Fruit fly (Drosophila melanogaster) whole organism, embryonic: ENCODE results near the gene CG7974.

Source experiments
- Adf1 ChIP-seq: fragments of 200-800 bp; sonication (Bioruptor generic); IDR thresholded peaks from 2 replicates; pipeline ENCODE4 v1.3.6; 2022; ENCODE audit warnings: missing biosample characterization, missing genetic modification characterization
- Atf6 ChIP-seq: fragments of 200-800 bp; sonication (Bioruptor generic); IDR thresholded peaks from 2 replicates; pipeline ENCODE4 v1.3.6; 2022; ENCODE audit warnings: missing biosample characterization, missing genetic modification characterization
- CG11247 ChIP-seq: fragments of 200-800 bp; sonication (Bioruptor generic); IDR thresholded peaks from 2 replicates; pipeline ENCODE4 v1.3.6; 2022; ENCODE audit warnings: missing biosample characterization, missing genetic modification characterization
- CG11695 ChIP-seq: fragments of 200-800 bp; sonication (Bioruptor generic); IDR thresholded peaks from 3 replicates; pipeline ENCODE4 v1.3.6; 2022; ENCODE audit warnings: missing biosample characterization, missing genetic modification characterization
- CG15011 ChIP-seq: fragments of 200-800 bp; sonication (Bioruptor generic); optimal IDR thresholded peaks from 3 replicates; lab custom pipeline; 2018; ENCODE audit warnings: missing biosample characterization, mild to moderate bottlenecking, missing genetic modification characterization
- CG1529 ChIP-seq: fragments of 200-800 bp; sonication (Bioruptor generic); optimal IDR thresholded peaks from 3 replicates; lab custom pipeline; 2018; ENCODE audit warnings: missing biosample characterization, missing genetic modification characterization
- CG16863 ChIP-seq: fragments of 200-800 bp; sonication (Bioruptor generic); optimal IDR thresholded peaks from 3 replicates; lab custom pipeline; 2016; ENCODE audit warnings: missing biosample characterization, missing genetic modification characterization
- CG18011 ChIP-seq: fragments of 200-800 bp; sonication (Bioruptor generic); optimal IDR thresholded peaks from 2 replicates; lab custom pipeline; 2017; ENCODE audit warnings: missing biosample characterization, missing genetic modification characterization, mild to moderate bottlenecking, moderate library complexity, missing genotype
- CG3726 ChIP-seq: fragments of 200-800 bp; sonication (Bioruptor generic); IDR thresholded peaks from 3 replicates; pipeline ENCODE4, ENCODE4 v1.3.6; 2022; ENCODE audit warnings: missing biosample characterization, missing genetic modification characterization
- CG6272 ChIP-seq: fragments of 200-800 bp; sonication (Bioruptor generic); IDR thresholded peaks from 2 replicates; pipeline ENCODE4 v1.3.6; 2022; ENCODE audit warnings: missing biosample characterization, missing genetic modification characterization
- CG7372 ChIP-seq: fragments of 200-800 bp; sonication (Bioruptor generic); IDR thresholded peaks from 2 replicates; pipeline ENCODE4 v1.3.6; 2022; ENCODE audit warnings: missing biosample characterization, missing genetic modification characterization
- CG9609 ChIP-seq: fragments of 200-800 bp; sonication (Bioruptor generic); optimal IDR thresholded peaks from 3 replicates; lab custom pipeline; 2016; ENCODE audit warnings: missing biosample characterization, missing genetic modification characterization
- Dfd ChIP-seq, 2 experiments: fragments of >200 bp; optimal IDR thresholded peaks; 2 replicates each; lab custom pipeline; 2017; ENCODE audit warnings: missing biosample characterization in 2 of 2, missing genetic modification characterization in 2 of 2
- Dp ChIP-seq: fragments of 200-800 bp; sonication (Bioruptor generic); optimal IDR thresholded peaks from 2 replicates; lab custom pipeline; 2018; ENCODE audit warnings: missing biosample characterization, mild to moderate bottlenecking, missing genetic modification characterization, moderate library complexity
- E2f1 ChIP-seq: fragments of 200-800 bp; sonication (Bioruptor generic); IDR thresholded peaks from 2 replicates; pipeline ENCODE4 v1.3.6; 2022; ENCODE audit warnings: missing biosample characterization, missing genetic modification characterization
- Fer2 ChIP-seq: fragments of 200-800 bp; sonication (Bioruptor generic); optimal IDR thresholded peaks from 2 replicates; lab custom pipeline; 2018; ENCODE audit warnings: missing biosample characterization, mild to moderate bottlenecking, missing genetic modification characterization, moderate library complexity
- Hmr ChIP-seq: fragments of 200-800 bp; sonication (Bioruptor generic); optimal IDR thresholded peaks from 3 replicates; lab custom pipeline; 2017; ENCODE audit warnings: mild to moderate bottlenecking, missing biosample characterization, missing genetic modification reagents, missing genetic modification characterization
- MTF-1 ChIP-seq: fragments of 200-800 bp; sonication (Bioruptor generic); optimal IDR thresholded peaks from 2 replicates; lab custom pipeline; 2018; ENCODE audit warnings: missing biosample characterization, mild to moderate bottlenecking, missing genetic modification characterization, borderline replicate concordance
- Meics ChIP-seq: fragments of 200-800 bp; sonication (Bioruptor generic); optimal IDR thresholded peaks from 2 replicates; lab custom pipeline; 2017; ENCODE audit warnings: missing biosample characterization, mild to moderate bottlenecking, missing genetic modification characterization
- Mrtf ChIP-seq: fragments of 200-800 bp; sonication (Bioruptor generic); IDR thresholded peaks from 3 replicates; pipeline ENCODE4 v1.3.6; 2022; ENCODE audit warnings: missing biosample characterization, missing genetic modification characterization
- Neu2 ChIP-seq: fragments of 200-800 bp; sonication (Bioruptor generic); optimal IDR thresholded peaks from 3 replicates; lab custom pipeline; 2016; ENCODE audit warnings: missing biosample characterization, missing genetic modification characterization, borderline replicate concordance
- NfI ChIP-seq: fragments of 200-800 bp; sonication (Bioruptor generic); optimal IDR thresholded peaks from 3 replicates; lab custom pipeline; 2018; ENCODE audit warnings: missing biosample characterization, mild to moderate bottlenecking, missing genetic modification characterization, moderate library complexity
- Opbp ChIP-seq: fragments of 200-800 bp; sonication (Bioruptor generic); IDR thresholded peaks from 3 replicates; pipeline ENCODE4 v1.3.6; 2022; ENCODE audit warnings: missing biosample characterization, missing genetic modification characterization; ENCODE audit not compliant: partially characterized antibody
- Rx ChIP-seq: fragments of 200-800 bp; sonication (Bioruptor generic); IDR thresholded peaks from 2 replicates; pipeline ENCODE4 v1.3.6; 2022; ENCODE audit warnings: missing biosample characterization, missing genetic modification characterization
- YL-1 ChIP-seq: fragments of 200-800 bp; sonication (Bioruptor generic); optimal IDR thresholded peaks from 3 replicates; lab custom pipeline; 2017; ENCODE audit warnings: missing biosample characterization, mild to moderate bottlenecking, missing genetic modification characterization
- ab ChIP-seq: fragments of 200-800 bp; sonication (Bioruptor generic); optimal IDR thresholded peaks from 2 replicates; lab custom pipeline; 2016; ENCODE audit warnings: missing biosample characterization, missing genetic modification characterization
- aop ChIP-seq: fragments of 200-800 bp; sonication (Bioruptor generic); IDR thresholded peaks from 2 replicates; pipeline ENCODE4 v1.3.6; 2022; ENCODE audit warnings: missing biosample characterization, missing genetic modification characterization
- bsh ChIP-seq, 2 experiments: fragments of 200-800 bp; sonication (Bioruptor generic); optimal IDR thresholded peaks; 2 replicates each; lab custom pipeline; 2017 to 2018; ENCODE audit warnings: mild to moderate bottlenecking in 2 of 2, missing biosample characterization in 2 of 2, missing genetic modification characterization in 2 of 2, moderate library complexity in 1 of 2
- caup ChIP-seq: fragments of 200-800 bp; sonication (Bioruptor generic); optimal IDR thresholded peaks from 3 replicates; lab custom pipeline; 2017; ENCODE audit warnings: missing biosample characterization, mild to moderate bottlenecking, missing genetic modification characterization, moderate library complexity; ENCODE audit not compliant: severe bottlenecking
- dm ChIP-seq: fragments of 200-800 bp; sonication (Bioruptor generic); optimal IDR thresholded peaks from 3 replicates; lab custom pipeline; 2016; ENCODE audit warnings: missing biosample characterization, missing genetic modification characterization
- en ChIP-seq: fragments of 200-800 bp; sonication (Bioruptor generic); optimal IDR thresholded peaks from 2 replicates; lab custom pipeline; 2016; ENCODE audit warnings: missing biosample characterization, missing genetic modification characterization
- fd64A ChIP-seq: fragments of 200-800 bp; sonication (Bioruptor generic); optimal IDR thresholded peaks from 3 replicates; lab custom pipeline; 2018; ENCODE audit warnings: missing biosample characterization, mild to moderate bottlenecking, missing genetic modification characterization
- fu2 ChIP-seq: fragments of 200-800 bp; sonication (Bioruptor generic); optimal IDR thresholded peaks from 2 replicates; lab custom pipeline; 2016; ENCODE audit warnings: missing biosample characterization, missing genetic modification characterization
- gem ChIP-seq: fragments of 200-800 bp; sonication (Bioruptor generic); optimal IDR thresholded peaks from 2 replicates; lab custom pipeline; 2019; ENCODE audit warnings: missing biosample characterization, mild to moderate bottlenecking, missing genetic modification characterization, moderate library complexity
- grau ChIP-seq: fragments of 200-800 bp; optimal IDR thresholded peaks from 3 replicates; lab custom pipeline; 2019; ENCODE audit warnings: missing biosample characterization, mild to moderate bottlenecking, missing genetic modification characterization, moderate library complexity
- h ChIP-seq: fragments of >200 bp; optimal IDR thresholded peaks from 2 replicates; lab custom pipeline; 2017
- hth ChIP-seq: fragments of >200 bp; optimal IDR thresholded peaks from 2 replicates; lab custom pipeline; 2017; ENCODE audit warnings: inconsistent platforms
- ind ChIP-seq: fragments of 200-800 bp; sonication (Bioruptor generic); optimal IDR thresholded peaks from 3 replicates; lab custom pipeline; 2016; ENCODE audit warnings: missing biosample characterization, missing genetic modification characterization
- inv ChIP-seq: fragments of 200-800 bp; sonication (Bioruptor generic); IDR thresholded peaks from 2 replicates; pipeline ENCODE4 v1.3.6; 2022; ENCODE audit warnings: missing biosample characterization, missing genetic modification characterization; ENCODE audit not compliant: partially characterized antibody
- klu ChIP-seq: fragments of 200-800 bp; sonication (Bioruptor generic); IDR thresholded peaks from 2 replicates; pipeline ENCODE4 v1.3.6; 2022; ENCODE audit warnings: missing biosample characterization, missing genetic modification characterization
- knrl ChIP-seq: fragments of 200-800 bp; sonication (Bioruptor generic); IDR thresholded peaks from 3 replicates; pipeline ENCODE4 v1.3.6; 2022; ENCODE audit warnings: missing biosample characterization, missing genetic modification characterization; ENCODE audit not compliant: partially characterized antibody
- lmd ChIP-seq: fragments of 200-800 bp; sonication (Bioruptor generic); IDR thresholded peaks from 2 replicates; pipeline ENCODE4 v1.3.6; 2022; ENCODE audit warnings: missing biosample characterization, missing genetic modification characterization
- maf-S ChIP-seq: fragments of 200-800 bp; sonication (Bioruptor generic); optimal IDR thresholded peaks from 2 replicates; lab custom pipeline; 2016; ENCODE audit warnings: missing biosample characterization, missing genetic modification characterization
- pho ChIP-seq: fragments of 200-800 bp; sonication (Bioruptor generic); optimal IDR thresholded peaks from 2 replicates; lab custom pipeline; 2016; ENCODE audit warnings: missing biosample characterization, missing genetic modification characterization
- pros ChIP-seq: fragments of 200-800 bp; sonication (Bioruptor generic); optimal IDR thresholded peaks from 3 replicates; lab custom pipeline; 2019; ENCODE audit warnings: missing biosample characterization, mild to moderate bottlenecking, missing genetic modification characterization, moderate library complexity
- sc ChIP-seq, 3 experiments: fragments of >200 bp in 2 of 3; fragments of 200-800 bp in 1 of 3; sonication (Bioruptor generic) in 1 of 3; optimal IDR thresholded peaks; 2 replicates in 2 of 3; 3 replicates in 1 of 3; lab custom pipeline; 2017; ENCODE audit warnings: mild to moderate bottlenecking in 1 of 3, missing biosample characterization in 1 of 3, missing genetic modification characterization in 1 of 3, missing genetic modification reagents in 1 of 3
- schlank ChIP-seq: fragments of 200-800 bp; sonication (Bioruptor generic); optimal IDR thresholded peaks from 2 replicates; lab custom pipeline; 2018; ENCODE audit warnings: missing biosample characterization, mild to moderate bottlenecking, missing genetic modification characterization
- sens-2 ChIP-seq: fragments of 200-800 bp; sonication (Bioruptor generic); IDR thresholded peaks from 2 replicates; pipeline ENCODE4 v1.3.6; 2022; ENCODE audit warnings: missing biosample characterization, missing genetic modification characterization
- sim ChIP-seq: fragments of 200-800 bp; sonication (Bioruptor generic); IDR thresholded peaks from 2 replicates; pipeline ENCODE4 v1.3.6; 2022; ENCODE audit warnings: missing biosample characterization, missing genetic modification characterization
- tio ChIP-seq: fragments of 200-800 bp; sonication (Bioruptor generic); optimal IDR thresholded peaks from 2 replicates; lab custom pipeline; 2017; ENCODE audit warnings: missing biosample characterization, missing genetic modification characterization, inconsistent platforms
- unc-4 ChIP-seq: fragments of 200-800 bp; sonication (Bioruptor generic); IDR thresholded peaks from 2 replicates; pipeline ENCODE4 v1.3.6; 2022; ENCODE audit warnings: missing biosample characterization, missing genetic modification characterization; ENCODE audit not compliant: partially characterized antibody

Gene CG7974

DNA sequence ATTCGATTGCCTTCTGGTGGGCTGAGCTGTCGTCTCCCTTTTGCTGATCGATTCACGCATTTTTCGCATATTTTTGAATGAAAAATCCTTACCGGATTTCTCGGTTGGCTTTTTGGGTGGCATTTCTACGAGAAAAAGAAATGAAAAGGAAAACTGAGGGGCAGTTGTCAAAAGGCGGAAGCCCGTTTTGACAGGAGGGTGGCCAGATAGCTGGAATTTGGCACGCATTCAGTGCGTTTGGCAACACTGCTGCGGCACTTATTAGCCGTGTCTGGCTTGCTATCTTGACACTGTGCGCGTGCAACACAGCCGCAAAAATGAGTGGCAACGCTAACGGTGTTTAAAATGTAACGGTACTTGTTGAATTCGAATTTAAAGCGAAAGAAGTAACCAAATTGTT, 3.6 kb downstream of the CG7974 start, which contains the start of gene RpL23A (continued):
- TF ChIP-seq Rx = peak; percentile 94
- peak; percentile 81 for TF ChIP-seq ab (GFP tag; lab: Kevin White, UChicago)
- peak; percentile 97 for TF ChIP-seq CG11247 (GFP tag; lab: Robert Waterston, UW)
- TF ChIP-seq Opbp (GFP tag; lab: Robert Waterston, UW) = peak; percentile 81
- TF ChIP-seq unc-4 (GFP tag; lab: Robert Waterston, UW) = peak; percentile 48
- peak; percentile 54; the same call in 1 of the 2 replicates for TF ChIP-seq aop (GFP tag; lab: Robert Waterston, UW)
- peak; percentile 90 for TF ChIP-seq Mrtf (GFP tag; lab: Robert Waterston, UW)
- TF ChIP-seq Meics (GFP tag; lab: Kevin White, UChicago) = peak; percentile 98
- TF ChIP-seq Hmr (GFP tag; lab: Kevin White, UChicago) = peak; percentile 99
- peak; percentile 76 for TF ChIP-seq sim (GFP tag; lab: Robert Waterston, UW)
- peak; percentile 91 for TF ChIP-seq lmd
- TF ChIP-seq CG11695 (GFP tag; lab: Robert Waterston, UW) = peak; percentile 88
- no peak for TF ChIP-seq Dfd (GFP tag; optimal IDR thresholded peaks at IDR 0.05; lab: Kevin White, UChicago)
- TF ChIP-seq Fer2 (tag; lab: Kevin White, UChicago) = peak; percentile 92
- peak; percentile 91 for TF ChIP-seq CG6272 (GFP tag; lab: Robert Waterston, UW)
- peak; percentile 95 for TF ChIP-seq schlank (tag; lab: Kevin White, UChicago)
- peak; percentile 97 for TF ChIP-seq NfI (GFP tag; lab: Kevin White, UChicago)
- peak; percentile 88 for TF ChIP-seq klu (GFP tag; lab: Robert Waterston, UW)
- peak; percentile 96 for TF ChIP-seq fu2 (GFP tag; lab: Kevin White, UChicago)
- peak; percentile 96 for TF ChIP-seq maf-S (GFP tag; lab: Kevin White, UChicago)
- TF ChIP-seq Adf1 (GFP tag; lab: Robert Waterston, UW) = peak; percentile 78
- peak; percentile 88 for TF ChIP-seq CG3726
- peak; percentile 91 for TF ChIP-seq CG16863 (GFP tag; lab: Kevin White, UChicago)
- TF ChIP-seq CG1529 (GFP tag; lab: Kevin White, UChicago) = peak; percentile 80
- peak; percentile 23 for TF ChIP-seq pros (GFP tag; lab: Kevin White, UChicago)
- peak; percentile 72 for TF ChIP-seq knrl (GFP tag; lab: Robert Waterston, UW)
- TF ChIP-seq CG9609 (GFP tag; lab: Kevin White, UChicago) = peak; percentile 98
- no peak for TF ChIP-seq hth (lab: Kevin White, UChicago)
- peak; percentile 98 for TF ChIP-seq YL-1
- TF ChIP-seq caup (GFP tag; lab: Kevin White, UChicago) = peak; percentile 99
- TF ChIP-seq bsh (GFP tag; optimal IDR thresholded peaks at IDR 0.05; lab: Kevin White, UChicago) = peak in 1 of 2 experiments; percentile 86
- TF ChIP-seq Dp = peak; percentile 87
- peak; percentile 91 for TF ChIP-seq fd64A
- peak; percentile 92 for TF ChIP-seq Atf6 (GFP tag; lab: Robert Waterston, UW)
- TF ChIP-seq CG18011 (GFP tag; lab: Kevin White, UChicago) = peak; percentile 87
- TF ChIP-seq Neu2 (GFP tag; lab: Kevin White, UChicago) = peak; percentile 89
- no peak for TF ChIP-seq h (lab: Kevin White, UChicago)
- TF ChIP-seq CG15011 (GFP tag; lab: Kevin White, UChicago) = peak; percentile 92
- no peak for TF ChIP-seq tio
- TF ChIP-seq sc (optimal IDR thresholded peaks at IDR 0.05; lab: Kevin White, UChicago) = no peak
- TF ChIP-seq sc (GFP tag; optimal IDR thresholded peaks at IDR 0.05; lab: Kevin White, UChicago) = peak; percentile 87
- TF ChIP-seq inv (GFP tag; lab: Robert Waterston, UW) = peak; percentile 23; the same call in 1 of the 2 replicates
- TF ChIP-seq MTF-1 (GFP tag; lab: Kevin White, UChicago) = peak; percentile 97
- peak; percentile 90 for TF ChIP-seq sens-2 (GFP tag; lab: Robert Waterston, UW)
- peak; percentile 93 for TF ChIP-seq en (GFP tag; lab: Kevin White, UChicago)
- TF ChIP-seq CG7372 = peak; percentile 90
- TF ChIP-seq pho (GFP tag; lab: Kevin White, UChicago) = peak; percentile 97
- peak; percentile 89 for TF ChIP-seq E2f1
- TF ChIP-seq gem (tag; lab: Kevin White, UChicago) = peak; percentile 84
- peak; percentile 92 for TF ChIP-seq ind (GFP tag; lab: Kevin White, UChicago)
- TF ChIP-seq grau = peak; percentile 88
- peak; percentile 99 for TF ChIP-seq dm (GFP tag; lab: Kevin White, UChicago)
